Fruit fly (Drosophila melanogaster) whole organism, prepupa: ENCODE measurements around the gene CG34436.

Source experiments
- Blimp-1 ChIP-seq: fragments of 200-800 bp; sonication (Bioruptor generic); optimal IDR thresholded peaks from 3 replicates; lab custom pipeline; 2017; ENCODE audit warnings: missing biosample characterization, missing genetic modification characterization, mild to moderate bottlenecking, moderate library complexity, missing genetic modification reagents
- CG10631 ChIP-seq: fragments of 200-800 bp; sonication (Bioruptor generic); optimal IDR thresholded peaks from 2 replicates; lab custom pipeline; 2016; ENCODE audit warnings: missing biosample characterization, missing genetic modification characterization
- CG10669 ChIP-seq: fragments of 200-800 bp; sonication (Bioruptor generic); optimal IDR thresholded peaks from 3 replicates; lab custom pipeline; 2018; ENCODE audit warnings: missing biosample characterization, mild to moderate bottlenecking, missing genetic modification characterization, moderate library complexity
- CG11294 ChIP-seq: fragments of 200-800 bp; sonication (Bioruptor generic); IDR thresholded peaks from 2 replicates; pipeline ENCODE4 v1.3.6; 2022; ENCODE audit warnings: missing biosample characterization, missing genetic modification characterization
- CG11762 ChIP-seq: fragments of 200-800 bp; sonication (Bioruptor generic); optimal IDR thresholded peaks from 3 replicates; lab custom pipeline; 2016; ENCODE audit warnings: missing biosample characterization, missing genetic modification characterization; ENCODE audit not compliant: insufficient read depth
- CG11902 ChIP-seq: fragments of 200-800 bp; sonication (Bioruptor generic); optimal IDR thresholded peaks from 3 replicates; lab custom pipeline; 2016; ENCODE audit warnings: missing biosample characterization, missing genetic modification characterization
- CG15336 ChIP-seq: fragments of 200-800 bp; sonication (Bioruptor generic); IDR thresholded peaks from 2 replicates; pipeline ENCODE4 v1.3.6; 2022; ENCODE audit warnings: missing biosample characterization, missing genetic modification characterization
- CG1621 ChIP-seq: fragments of 200-800 bp; sonication (Bioruptor generic); optimal IDR thresholded peaks from 3 replicates; lab custom pipeline; 2018; ENCODE audit warnings: missing biosample characterization, mild to moderate bottlenecking, missing genetic modification characterization
- CG16779 ChIP-seq: fragments of 200-800 bp; sonication (Bioruptor generic); optimal IDR thresholded peaks from 3 replicates; lab custom pipeline; 2017; ENCODE audit warnings: missing biosample characterization, mild to moderate bottlenecking, missing genetic modification characterization
- CG3032 ChIP-seq: fragments of 200-800 bp; optimal IDR thresholded peaks from 2 replicates; lab custom pipeline; 2019; ENCODE audit warnings: missing biosample characterization, mild to moderate bottlenecking, missing genetic modification characterization, moderate library complexity
- CG32006 ChIP-seq: fragments of 200-800 bp; sonication (Bioruptor generic); optimal IDR thresholded peaks from 3 replicates; lab custom pipeline; 2017; ENCODE audit warnings: missing biosample characterization, mild to moderate bottlenecking, missing genetic modification characterization
- CG34406 ChIP-seq: fragments of 200-800 bp; sonication (Bioruptor generic); optimal IDR thresholded peaks from 3 replicates; lab custom pipeline; 2016; ENCODE audit warnings: missing biosample characterization, missing genetic modification characterization
- CG3919 ChIP-seq: fragments of 200-800 bp; sonication (Bioruptor generic); optimal IDR thresholded peaks from 3 replicates; lab custom pipeline; 2016; ENCODE audit warnings: missing biosample characterization, missing genetic modification characterization
- CG4318 ChIP-seq: fragments of 200-800 bp; sonication (Bioruptor generic); optimal IDR thresholded peaks from 3 replicates; lab custom pipeline; 2017; ENCODE audit warnings: missing biosample characterization, mild to moderate bottlenecking, missing genetic modification characterization
- CG6163 ChIP-seq: fragments of 200-800 bp; sonication (Bioruptor generic); IDR thresholded peaks from 3 replicates; pipeline ENCODE4 v1.3.6; 2022; ENCODE audit warnings: missing biosample characterization, missing genetic modification characterization
- CG6276 ChIP-seq: fragments of 200-800 bp; sonication (Bioruptor generic); optimal IDR thresholded peaks from 2 replicates; lab custom pipeline; 2017; ENCODE audit warnings: missing biosample characterization, mild to moderate bottlenecking, missing genetic modification characterization
- CG6808 ChIP-seq: fragments of 200-800 bp; sonication (Bioruptor generic); optimal IDR thresholded peaks from 3 replicates; lab custom pipeline; 2017; ENCODE audit warnings: missing biosample characterization, missing genetic modification characterization, mild to moderate bottlenecking, moderate library complexity, missing genetic modification reagents
- CG6854 ChIP-seq: fragments of 200-800 bp; sonication (Bioruptor generic); optimal IDR thresholded peaks from 2 replicates; lab custom pipeline; 2017; ENCODE audit warnings: missing biosample characterization, mild to moderate bottlenecking, missing genetic modification characterization
- CG7368 ChIP-seq: fragments of 200-800 bp; sonication (Bioruptor generic); optimal IDR thresholded peaks from 3 replicates; lab custom pipeline; 2016; ENCODE audit warnings: missing biosample characterization, missing genetic modification characterization
- CG8119 ChIP-seq: fragments of 200-800 bp; sonication (Bioruptor generic); IDR thresholded peaks from 3 replicates; pipeline ENCODE4 v1.3.6; 2022; ENCODE audit warnings: missing biosample characterization, missing genetic modification characterization
- CG8319 ChIP-seq: fragments of 200-800 bp; sonication (Bioruptor generic); optimal IDR thresholded peaks from 3 replicates; lab custom pipeline; 2016; ENCODE audit warnings: missing biosample characterization, missing genetic modification characterization
- Eip75B ChIP-seq: fragments of 200-800 bp; sonication (Bioruptor generic); optimal IDR thresholded peaks from 3 replicates; lab custom pipeline; 2016; ENCODE audit warnings: missing biosample characterization, missing genetic modification characterization
- Eip93F ChIP-seq: fragments of 200-800 bp; sonication (Bioruptor generic); optimal IDR thresholded peaks from 2 replicates; lab custom pipeline; 2016; ENCODE audit warnings: missing biosample characterization, mild to moderate bottlenecking, missing genetic modification characterization
- Ets21C ChIP-seq: fragments of 200-800 bp; sonication (Bioruptor generic); optimal IDR thresholded peaks from 3 replicates; lab custom pipeline; 2016; ENCODE audit warnings: missing biosample characterization, missing genetic modification characterization
- Ets96B ChIP-seq: fragments of 200-800 bp; optimal IDR thresholded peaks from 2 replicates; lab custom pipeline; 2019; ENCODE audit warnings: missing biosample characterization, mild to moderate bottlenecking, missing genetic modification characterization, moderate library complexity
- Gug ChIP-seq: fragments of 200-800 bp; sonication (Bioruptor generic); IDR thresholded peaks from 2 replicates; pipeline ENCODE4 v1.3.6; 2022; ENCODE audit warnings: missing biosample characterization, missing genetic modification characterization
- Hr39 ChIP-seq: fragments of 200-800 bp; sonication (Bioruptor generic); optimal IDR thresholded peaks from 2 replicates; lab custom pipeline; 2016; ENCODE audit warnings: missing biosample characterization, missing genetic modification characterization
- Hr4 ChIP-seq: fragments of 200-800 bp; sonication (Bioruptor generic); optimal IDR thresholded peaks from 3 replicates; lab custom pipeline; 2016; ENCODE audit warnings: missing biosample characterization, missing genetic modification characterization
- Lpt ChIP-seq: fragments of 200-800 bp; sonication (Bioruptor generic); optimal IDR thresholded peaks from 3 replicates; lab custom pipeline; 2016; ENCODE audit warnings: missing biosample characterization, missing genetic modification characterization
- Met ChIP-seq: fragments of 200-800 bp; sonication (Bioruptor generic); optimal IDR thresholded peaks from 3 replicates; lab custom pipeline; 2016; ENCODE audit warnings: missing biosample characterization, missing genetic modification characterization
- OdsH ChIP-seq: fragments of 200-800 bp; sonication (Bioruptor generic); optimal IDR thresholded peaks from 3 replicates; lab custom pipeline; 2016; ENCODE audit warnings: missing biosample characterization, missing genetic modification characterization
- Sox14 ChIP-seq: fragments of 200-800 bp; sonication (Bioruptor generic); optimal IDR thresholded peaks from 3 replicates; lab custom pipeline; 2016; ENCODE audit warnings: missing biosample characterization, missing genetic modification characterization
- Sox15 ChIP-seq: fragments of 200-800 bp; sonication (Bioruptor generic); optimal IDR thresholded peaks from 3 replicates; lab custom pipeline; 2016; ENCODE audit warnings: missing biosample characterization, missing genetic modification characterization
- achi ChIP-seq: fragments of 200-800 bp; sonication (Bioruptor generic); optimal IDR thresholded peaks from 3 replicates; lab custom pipeline; 2016; ENCODE audit warnings: missing biosample characterization, missing genetic modification characterization
- acj6 ChIP-seq: fragments of 200-800 bp; sonication (Bioruptor generic); optimal IDR thresholded peaks from 3 replicates; lab custom pipeline; 2016; ENCODE audit warnings: missing biosample characterization, missing genetic modification characterization
- cyc ChIP-seq: fragments of 200-800 bp; sonication (Bioruptor generic); optimal IDR thresholded peaks from 3 replicates; lab custom pipeline; 2016; ENCODE audit warnings: missing biosample characterization, missing genetic modification characterization
- dac ChIP-seq: fragments of 200-800 bp; sonication (Bioruptor generic); optimal IDR thresholded peaks from 2 replicates; lab custom pipeline; 2017; ENCODE audit warnings: missing biosample characterization, mild to moderate bottlenecking, missing genetic modification characterization
- eg ChIP-seq: fragments of 200-800 bp; sonication (Bioruptor generic); IDR thresholded peaks from 3 replicates; pipeline ENCODE4 v1.3.6; 2022; ENCODE audit warnings: missing biosample characterization, missing genetic modification characterization
- esn ChIP-seq: fragments of 200-800 bp; sonication (Bioruptor generic); optimal IDR thresholded peaks from 2 replicates; lab custom pipeline; 2016; ENCODE audit warnings: missing biosample characterization, mild to moderate bottlenecking, missing genetic modification characterization, moderate library complexity
- fd59A ChIP-seq: fragments of 200-800 bp; sonication (Bioruptor generic); optimal IDR thresholded peaks from 2 replicates; lab custom pipeline; 2017; ENCODE audit warnings: missing biosample characterization, mild to moderate bottlenecking, missing genetic modification characterization, missing genetic modification reagents
- lz ChIP-seq: fragments of 200-800 bp; sonication (Bioruptor generic); optimal IDR thresholded peaks from 3 replicates; lab custom pipeline; 2016; ENCODE audit warnings: missing biosample characterization, missing genetic modification characterization
- pdm3 ChIP-seq: fragments of 200-800 bp; sonication (Bioruptor generic); optimal IDR thresholded peaks from 3 replicates; lab custom pipeline; 2016; ENCODE audit warnings: missing biosample characterization, missing genetic modification characterization
- salr ChIP-seq, 2 experiments: fragments of 200-800 bp; sonication (Bioruptor generic); optimal IDR thresholded peaks; 3 replicates each; lab custom pipeline; 2016 to 2018; ENCODE audit warnings: missing biosample characterization in 2 of 2, missing genetic modification characterization in 2 of 2, mild to moderate bottlenecking in 1 of 2
- topi ChIP-seq: fragments of 200-800 bp; sonication (Bioruptor generic); optimal IDR thresholded peaks from 3 replicates; lab custom pipeline; 2016; ENCODE audit warnings: missing biosample characterization, missing genetic modification characterization
- vri ChIP-seq: fragments of 200-800 bp; sonication (Bioruptor generic); optimal IDR thresholded peaks from 3 replicates; lab custom pipeline; 2016; ENCODE audit warnings: missing biosample characterization, mild to moderate bottlenecking, missing genetic modification characterization

CG34436 gene

DNA sequence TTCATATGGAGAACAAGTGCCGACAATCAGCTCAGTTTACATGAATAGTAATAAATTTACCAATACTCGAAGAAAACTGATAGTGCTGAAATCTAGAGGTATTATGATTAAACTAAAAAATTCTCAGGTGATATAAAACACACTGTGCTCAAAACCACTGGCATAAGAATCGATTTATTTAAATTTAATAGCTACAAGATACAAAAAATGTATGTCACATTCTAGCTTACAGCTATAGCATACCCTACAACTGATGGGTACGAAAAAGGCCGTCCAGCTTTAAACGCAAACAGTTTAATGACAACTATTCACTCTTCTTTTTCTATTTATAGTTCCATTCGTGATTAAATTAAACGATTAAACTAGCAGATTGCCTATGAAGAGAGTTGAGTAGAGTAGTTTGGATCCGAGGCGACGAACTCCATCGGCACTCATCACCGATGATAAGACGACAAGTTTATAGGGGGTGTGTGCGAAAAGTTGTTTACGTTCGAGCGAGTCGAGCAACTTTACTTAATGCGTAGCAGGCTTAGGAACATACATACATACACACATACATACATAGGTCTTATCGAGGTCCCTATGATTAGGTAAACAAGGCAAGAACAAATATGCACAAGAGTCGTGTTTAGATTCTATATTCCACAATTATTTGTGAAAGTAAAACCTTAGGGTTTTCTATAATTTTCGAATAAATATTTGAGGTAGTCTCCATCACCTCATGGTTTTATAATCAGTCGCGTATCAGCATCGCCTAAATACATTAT lies 46.6 kb downstream of the CG34436 start (continued):
- TF ChIP-seq CG6854 (GFP tag; lab: Kevin White, UChicago) (no peak), Met (GFP tag; lab: Kevin White, UChicago) (no peak), lz (GFP tag; lab: Kevin White, UChicago) (peak; percentile 26), CG15336 (GFP tag; lab: Robert Waterston, UW) (peak; percentile 86), CG11762 (GFP tag; lab: Kevin White, UChicago) (peak; percentile 63), CG10631 (GFP tag; lab: Kevin White, UChicago) (peak; percentile 70), salr (GFP tag; optimal IDR thresholded peaks at IDR 0.05; lab: Kevin White, UChicago) (peak; percentile 52 to 85), CG3032 (tag; lab: Kevin White, UChicago) (peak; percentile 79), CG4318 (GFP tag; lab: Kevin White, UChicago) (peak; percentile 79), acj6 (GFP tag; lab: Kevin White, UChicago) (peak; percentile 83), CG3919 (GFP tag; lab: Kevin White, UChicago) (peak; percentile 69), eg (GFP tag; lab: Robert Waterston, UW) (peak; percentile 93), cyc (GFP tag; lab: Kevin White, UChicago) (no peak), Eip75B (GFP tag; lab: Kevin White, UChicago) (peak; percentile 65), Ets21C (GFP tag; lab: Kevin White, UChicago) (no peak), CG7368 (no peak), CG11294 (GFP tag; lab: Robert Waterston, UW) (peak; percentile 87), CG8319 (GFP tag; lab: Kevin White, UChicago) (no peak), Ets96B (peak; percentile 84), achi (peak; percentile 71), CG6276 (peak; percentile 76), CG10669 (GFP tag; lab: Kevin White, UChicago) (peak; percentile 79), CG11902 (GFP tag; lab: Kevin White, UChicago) (no peak)

DNA sequence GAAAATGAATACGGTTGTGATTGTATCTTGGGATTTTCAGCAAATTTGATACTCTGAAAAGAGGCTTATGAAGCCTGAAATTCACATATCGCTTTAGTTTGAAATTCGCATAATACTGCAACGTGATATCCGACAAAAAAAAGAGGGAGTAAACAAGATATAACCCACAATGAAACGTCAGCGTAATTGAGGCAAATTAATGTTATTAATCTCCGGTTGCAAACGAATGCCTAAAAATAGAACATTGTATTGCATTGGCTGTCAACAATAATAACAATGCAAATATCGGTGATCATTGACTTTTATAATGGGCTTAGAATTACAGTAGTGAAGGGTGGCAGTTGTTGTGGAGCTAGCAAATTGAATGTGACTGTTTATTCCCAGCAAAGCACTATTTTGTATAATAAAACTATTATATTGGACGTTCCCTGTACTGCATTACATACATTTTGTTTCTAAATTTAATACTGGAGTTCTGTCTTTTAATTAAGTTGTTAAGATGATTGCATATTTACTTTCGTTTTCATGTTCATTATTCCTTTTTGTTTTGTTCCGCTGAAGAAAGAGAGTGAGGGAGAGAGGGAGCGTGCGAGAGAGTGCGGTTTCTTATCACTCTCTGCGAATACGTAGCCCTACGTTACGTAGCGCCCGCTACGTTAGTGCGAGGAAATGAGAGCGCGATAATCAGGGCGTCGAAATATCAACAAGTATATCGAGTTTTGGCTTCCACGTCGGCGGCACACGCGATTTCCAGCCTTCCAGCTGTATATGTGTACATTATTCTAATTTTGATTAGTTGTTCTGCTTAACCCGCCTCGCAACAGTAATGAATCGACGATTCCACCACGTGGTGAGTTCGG lies 48.1 kb downstream of the CG34436 start:
- no peak for TF ChIP-seq Gug
- TF ChIP-seq CG34406 = no peak
- TF ChIP-seq CG6808 (GFP tag; lab: Kevin White, UChicago) = peak; percentile 14
- TF ChIP-seq esn (GFP tag; lab: Kevin White, UChicago) = no peak
- TF ChIP-seq Sox15 = no peak
- no peak for TF ChIP-seq topi (GFP tag; lab: Kevin White, UChicago)
- no peak for TF ChIP-seq Sox14 (GFP tag; lab: Kevin White, UChicago)
- TF ChIP-seq CG11902 (GFP tag; lab: Kevin White, UChicago) = no peak
- TF ChIP-seq pdm3 (GFP tag; lab: Kevin White, UChicago) = no peak
- no peak for TF ChIP-seq Hr39 (GFP tag; lab: Kevin White, UChicago)
- TF ChIP-seq cyc (GFP tag; lab: Kevin White, UChicago) = no peak
- TF ChIP-seq Hr4 (GFP tag; lab: Kevin White, UChicago) = peak; percentile 6
- TF ChIP-seq CG11294 (GFP tag; lab: Robert Waterston, UW) = no peak
- TF ChIP-seq dac (GFP tag; lab: Kevin White, UChicago) = no peak
- no peak for TF ChIP-seq Ets96B
- peak; percentile 1 for TF ChIP-seq CG3032 (tag; lab: Kevin White, UChicago)
- TF ChIP-seq CG8119 = peak; percentile 32; the same call in 1 of the 3 replicates
- peak; percentile 7 for TF ChIP-seq CG32006 (GFP tag; lab: Kevin White, UChicago)
- no peak; the same call in 2 of the 3 replicates for TF ChIP-seq eg (GFP tag; lab: Robert Waterston, UW)
- TF ChIP-seq CG11762 (GFP tag; lab: Kevin White, UChicago) = no peak
- TF ChIP-seq vri (GFP tag; lab: Kevin White, UChicago) = peak; percentile 60
- TF ChIP-seq CG1621 (tag; lab: Kevin White, UChicago) = no peak
- TF ChIP-seq Blimp-1 (GFP tag; lab: Kevin White, UChicago) = peak; percentile 93
- no peak for TF ChIP-seq CG16779 (tag; lab: Kevin White, UChicago)
- peak; percentile 13 for TF ChIP-seq Met (GFP tag; lab: Kevin White, UChicago)
- no peak for TF ChIP-seq Eip93F (GFP tag; lab: Kevin White, UChicago)
- no peak for TF ChIP-seq CG8319 (GFP tag; lab: Kevin White, UChicago)
- peak; percentile 56; the same call in 2 of the 3 replicates for TF ChIP-seq CG6163 (GFP tag; lab: Robert Waterston, UW)
- no peak for TF ChIP-seq fd59A (GFP tag; lab: Kevin White, UChicago)
- no peak for TF ChIP-seq Lpt (GFP tag; lab: Kevin White, UChicago)
- TF ChIP-seq CG4318 (GFP tag; lab: Kevin White, UChicago) = no peak
- TF ChIP-seq OdsH = peak; percentile 21
